Fruit fly (Drosophila melanogaster) whole organism, embryonic: ENCODE results near the gene B-H1.

Source experiments
- B-H1 ChIP-seq: fragments of 200-800 bp; sonication (Bioruptor generic); IDR thresholded peaks from 3 replicates; pipeline ENCODE4 v1.3.6; 2022; ENCODE audit warnings: missing biosample characterization, missing genetic modification characterization
- Bgb ChIP-seq: fragments of 200-800 bp; sonication (Bioruptor generic); IDR thresholded peaks from 2 replicates; pipeline ENCODE4 v1.3.6; 2022; ENCODE audit warnings: missing biosample characterization, missing genetic modification characterization; ENCODE audit not compliant: partially characterized antibody
- CG1233 ChIP-seq: fragments of 200-800 bp; sonication (Bioruptor generic); optimal IDR thresholded peaks from 4 replicates; lab custom pipeline; 2018; ENCODE audit warnings: missing biosample characterization, mild to moderate bottlenecking, missing genetic modification characterization
- CG13123 ChIP-seq: fragments of 200-800 bp; sonication (Bioruptor generic); optimal IDR thresholded peaks from 2 replicates; lab custom pipeline; 2016; ENCODE audit warnings: missing biosample characterization, missing genetic modification characterization
- CG13287 ChIP-seq: fragments of 200-800 bp; sonication (Bioruptor generic); IDR thresholded peaks from 2 replicates; pipeline ENCODE4 v1.3.6; 2022; ENCODE audit warnings: missing biosample characterization, missing genetic modification characterization; ENCODE audit not compliant: partially characterized antibody
- CG15269 ChIP-seq: fragments of 200-800 bp; sonication (Bioruptor generic); optimal IDR thresholded peaks from 2 replicates; lab custom pipeline; 2018; ENCODE audit warnings: missing biosample characterization, mild to moderate bottlenecking, missing genetic modification characterization, moderate library complexity
- CG17328 ChIP-seq: fragments of 200-800 bp; sonication (Bioruptor generic); IDR thresholded peaks from 2 replicates; pipeline ENCODE4 v1.3.6; 2022; ENCODE audit warnings: missing biosample characterization, missing genetic modification characterization
- CG2199 ChIP-seq: fragments of 200-800 bp; sonication (Bioruptor generic); IDR thresholded peaks from 3 replicates; pipeline ENCODE4 v1.3.6; 2022; ENCODE audit warnings: missing biosample characterization, missing genetic modification characterization
- CG2202 ChIP-seq: fragments of 200-800 bp; sonication (Bioruptor generic); optimal IDR thresholded peaks from 2 replicates; lab custom pipeline; 2018; ENCODE audit warnings: missing biosample characterization, mild to moderate bottlenecking, missing genetic modification characterization
- CG2875 ChIP-seq: fragments of 200-800 bp; sonication (Bioruptor generic); optimal IDR thresholded peaks from 2 replicates; lab custom pipeline; 2017; ENCODE audit warnings: missing biosample characterization, mild to moderate bottlenecking, missing genetic modification characterization, missing genetic modification reagents
- CG32532 ChIP-seq: fragments of 200-800 bp; sonication (Bioruptor generic); IDR thresholded peaks from 2 replicates; pipeline ENCODE4 v1.3.6; 2022; ENCODE audit warnings: missing biosample characterization, missing genetic modification characterization
- CG4360 ChIP-seq: fragments of 200-800 bp; sonication (Bioruptor generic); IDR thresholded peaks from 2 replicates; pipeline ENCODE4 v1.3.6; 2022; ENCODE audit warnings: missing biosample characterization, missing genetic modification characterization
- CG6175 ChIP-seq: fragments of 200-800 bp; sonication (Bioruptor generic); IDR thresholded peaks from 3 replicates; pipeline ENCODE4 v1.3.6; 2022; ENCODE audit warnings: missing biosample characterization, missing genetic modification characterization
- CG7963 ChIP-seq: fragments of 200-800 bp; sonication (Bioruptor generic); IDR thresholded peaks from 3 replicates; pipeline ENCODE4 v1.3.6; 2022; ENCODE audit warnings: missing biosample characterization, missing genetic modification characterization; ENCODE audit not compliant: partially characterized antibody
- CoRest ChIP-seq: fragments of 200-800 bp; sonication (Bioruptor generic); optimal IDR thresholded peaks from 3 replicates; lab custom pipeline; 2018; ENCODE audit warnings: missing biosample characterization, mild to moderate bottlenecking, missing genetic modification characterization, moderate library complexity
- E2f1 ChIP-seq: fragments of 200-800 bp; sonication (Bioruptor generic); IDR thresholded peaks from 2 replicates; pipeline ENCODE4 v1.3.6; 2022; ENCODE audit warnings: missing biosample characterization, missing genetic modification characterization
- Fer1 ChIP-seq: fragments of 200-800 bp; sonication (Bioruptor generic); optimal IDR thresholded peaks from 2 replicates; lab custom pipeline; 2017; ENCODE audit warnings: missing biosample characterization, mild to moderate bottlenecking, missing genetic modification characterization
- Jarid2 ChIP-seq: fragments of 200-800 bp; sonication (Bioruptor generic); optimal IDR thresholded peaks from 3 replicates; lab custom pipeline; 2017; ENCODE audit warnings: mild to moderate bottlenecking, missing biosample characterization, missing genetic modification reagents, missing genetic modification characterization
- MTF-1 ChIP-seq: fragments of 200-800 bp; sonication (Bioruptor generic); optimal IDR thresholded peaks from 2 replicates; lab custom pipeline; 2018; ENCODE audit warnings: missing biosample characterization, mild to moderate bottlenecking, missing genetic modification characterization, borderline replicate concordance
- Med ChIP-seq: fragments of 200-800 bp; sonication (Bioruptor generic); peaks from one replicate; lab custom pipeline; 2016; ENCODE audit warnings: missing biosample characterization, missing genetic modification characterization, mild to moderate bottlenecking, inconsistent platforms, moderate library complexity
- Nf-YC ChIP-seq: fragments of 200-800 bp; optimal IDR thresholded peaks from 3 replicates; lab custom pipeline; 2019; ENCODE audit warnings: missing biosample characterization, mild to moderate bottlenecking, missing genetic modification characterization, moderate library complexity
- Poxn ChIP-seq: fragments of 200-800 bp; sonication (Bioruptor generic); IDR thresholded peaks from 2 replicates; pipeline ENCODE4 v1.3.6; 2022; ENCODE audit warnings: missing biosample characterization, missing genetic modification characterization
- ac ChIP-seq: fragments of 200-800 bp; sonication (Bioruptor generic); optimal IDR thresholded peaks from 3 replicates; lab custom pipeline; 2017; ENCODE audit warnings: missing biosample characterization, mild to moderate bottlenecking, missing genetic modification characterization
- ato ChIP-seq: fragments of 200-800 bp; sonication (Bioruptor generic); IDR thresholded peaks from 2 replicates; pipeline ENCODE4 v1.3.6; 2022; ENCODE audit warnings: missing biosample characterization, missing genetic modification characterization; ENCODE audit not compliant: partially characterized antibody
- caup ChIP-seq: fragments of 200-800 bp; sonication (Bioruptor generic); optimal IDR thresholded peaks from 3 replicates; lab custom pipeline; 2017; ENCODE audit warnings: missing biosample characterization, mild to moderate bottlenecking, missing genetic modification characterization, moderate library complexity; ENCODE audit not compliant: severe bottlenecking
- chinmo ChIP-seq: fragments of 200-800 bp; sonication (Bioruptor generic); IDR thresholded peaks from 4 replicates; pipeline ENCODE4 v1.3.6; 2022; ENCODE audit warnings: missing biosample characterization, missing genetic modification characterization; ENCODE audit not compliant: partially characterized antibody
- chn ChIP-seq: fragments of 200-800 bp; sonication (Bioruptor generic); optimal IDR thresholded peaks from 2 replicates; lab custom pipeline; 2016; ENCODE audit warnings: missing biosample characterization, missing genetic modification characterization
- ci ChIP-seq: fragments of 200-800 bp; sonication (Bioruptor generic); IDR thresholded peaks from 3 replicates; pipeline ENCODE4 v1.3.6; 2022; ENCODE audit warnings: missing biosample characterization, missing genetic modification characterization
- emc ChIP-seq: fragments of 200-800 bp; sonication (Bioruptor generic); optimal IDR thresholded peaks from 2 replicates; lab custom pipeline; 2016; ENCODE audit warnings: missing biosample characterization, missing genetic modification characterization
- gce ChIP-seq: fragments of 200-800 bp; sonication (Bioruptor generic); IDR thresholded peaks from 3 replicates; pipeline ENCODE4 v1.3.6; 2022; ENCODE audit warnings: missing biosample characterization, missing genetic modification characterization
- kni ChIP-seq: fragments of 200-800 bp; sonication (Bioruptor generic); optimal IDR thresholded peaks from 3 replicates; lab custom pipeline; 2017; ENCODE audit warnings: mild to moderate bottlenecking, missing biosample characterization, missing genetic modification reagents, missing genetic modification characterization
- nmo ChIP-seq: fragments of 200-800 bp; sonication (Bioruptor generic); optimal IDR thresholded peaks from 2 replicates; lab custom pipeline; 2018; ENCODE audit warnings: missing biosample characterization, mild to moderate bottlenecking, missing genetic modification characterization, moderate library complexity
- otp ChIP-seq: fragments of 200-800 bp; sonication (Bioruptor generic); IDR thresholded peaks from 3 replicates; pipeline ENCODE4, ENCODE4 v1.3.6; 2022; ENCODE audit warnings: missing biosample characterization, missing genetic modification characterization
- pan ChIP-seq, 4 experiments: fragments of >200 bp in 3 of 4; fragments of 200-800 bp in 1 of 4; sonication (Bioruptor generic) in 1 of 4; optimal IDR thresholded peaks in 3 of 4; IDR thresholded peaks in 1 of 4; 2 replicates each; pipeline versions ENCODE4 v1.3.6 to Lab custom; 2017 to 2022; ENCODE audit warnings: missing biosample characterization in 2 of 4, missing genetic modification characterization in 2 of 4, mixed read lengths in 1 of 4
- phol ChIP-seq: fragments of 200-800 bp; sonication (Bioruptor generic); optimal IDR thresholded peaks from 3 replicates; lab custom pipeline; 2018; ENCODE audit warnings: missing biosample characterization, mild to moderate bottlenecking, missing genetic modification characterization, moderate library complexity
- prd ChIP-seq, 3 experiments: fragments of >200 bp in 2 of 3; fragments of 200-800 bp in 1 of 3; sonication (Bioruptor generic) in 1 of 3; optimal IDR thresholded peaks in 2 of 3; IDR thresholded peaks in 1 of 3; 2 replicates in 2 of 3; 3 replicates in 1 of 3; pipeline versions ENCODE4 v1.3.6 to Lab custom; 2017 to 2022; ENCODE audit warnings: missing biosample characterization in 1 of 3, missing genetic modification characterization in 1 of 3
- rib ChIP-seq: fragments of 200-800 bp; sonication (Bioruptor generic); IDR thresholded peaks from 2 replicates; pipeline ENCODE4 v1.3.6; 2022; ENCODE audit warnings: missing biosample characterization, missing genetic modification characterization
- sc ChIP-seq, 3 experiments: fragments of >200 bp in 2 of 3; fragments of 200-800 bp in 1 of 3; sonication (Bioruptor generic) in 1 of 3; optimal IDR thresholded peaks; 2 replicates in 2 of 3; 3 replicates in 1 of 3; lab custom pipeline; 2017; ENCODE audit warnings: mild to moderate bottlenecking in 1 of 3, missing biosample characterization in 1 of 3, missing genetic modification characterization in 1 of 3, missing genetic modification reagents in 1 of 3
- sima ChIP-seq: fragments of 200-800 bp; sonication (Bioruptor generic); optimal IDR thresholded peaks from 2 replicates; lab custom pipeline; 2016; ENCODE audit warnings: missing biosample characterization, missing genetic modification characterization
- so ChIP-seq: fragments of 200-800 bp; sonication (Bioruptor generic); IDR thresholded peaks from 3 replicates; pipeline ENCODE4 v1.3.6; 2022; ENCODE audit warnings: missing biosample characterization, missing genetic modification characterization
- sqz ChIP-seq: fragments of 200-800 bp; sonication (Bioruptor generic); optimal IDR thresholded peaks from 3 replicates; lab custom pipeline; 2018; ENCODE audit warnings: missing biosample characterization, mild to moderate bottlenecking, missing genetic modification characterization
- stwl ChIP-seq: fragments of 200-800 bp; sonication (Bioruptor generic); optimal IDR thresholded peaks from 3 replicates; lab custom pipeline; 2018; ENCODE audit warnings: missing biosample characterization, mild to moderate bottlenecking, missing genetic modification characterization, moderate library complexity
- tin ChIP-seq: fragments of 200-800 bp; sonication (Bioruptor generic); optimal IDR thresholded peaks from 3 replicates; lab custom pipeline; 2016; ENCODE audit warnings: missing biosample characterization, missing genetic modification characterization
- ttk ChIP-seq: fragments of 200-800 bp; sonication (Bioruptor generic); IDR thresholded peaks from 2 replicates; pipeline ENCODE4 v2.1.2; 2022; ENCODE audit warnings: missing biosample characterization, missing genetic modification characterization
- twi ChIP-seq: fragments of 200-800 bp; optimal IDR thresholded peaks from 2 replicates; lab custom pipeline; 2019; ENCODE audit warnings: missing biosample characterization, mild to moderate bottlenecking, missing genetic modification characterization, moderate library complexity
- z ChIP-seq: fragments of 200-800 bp; sonication (Bioruptor generic); IDR thresholded peaks from 3 replicates; pipeline ENCODE4 v1.3.6; 2022; ENCODE audit warnings: missing biosample characterization, missing genetic modification characterization

B-H1 gene

dm6 chrX:17397103-17397711 lies at the start of gene B-H1 (continued):
- TF ChIP-seq emc (GFP tag; lab: Kevin White, UChicago) (no peak), so (GFP tag; lab: Robert Waterston, UW) (peak; percentile 38; the same call in 1 of the 3 replicates), Fer1 (GFP tag; lab: Kevin White, UChicago) (no peak), ac (GFP tag; lab: Kevin White, UChicago) (peak; percentile 69), ttk (GFP tag; lab: Robert Waterston, UW) (peak; percentile 17; the same call in 1 of the 2 replicates), CG2875 (GFP tag; lab: Kevin White, UChicago) (no peak), phol (tag; lab: Kevin White, UChicago) (peak; percentile 86), CG17328 (GFP tag; lab: Robert Waterston, UW) (no peak), Poxn (GFP tag; lab: Robert Waterston, UW) (no peak), CoRest (tag; lab: Kevin White, UChicago) (peak; percentile 51), nmo (GFP tag; lab: Kevin White, UChicago) (peak; percentile 22), sqz (peak; percentile 8), CG7963 (0 out of 3 replicates have a peak, but pooled peaks have one; percentile 23), chinmo (GFP tag; lab: Robert Waterston, UW) (peak; percentile 62; the same call in 1 of the 4 replicates), B-H1 (GFP tag; lab: Robert Waterston, UW) (no peak; the same call in 2 of the 3 replicates), MTF-1 (GFP tag; lab: Kevin White, UChicago) (no peak), ci (peak; percentile 58; the same call in 2 of the 3 replicates), ato (GFP tag; lab: Robert Waterston, UW) (0 out of 2 replicates have a peak, but pooled peaks have one; percentile 38), CG32532 (GFP tag; lab: Robert Waterston, UW) (0 out of 2 replicates have a peak, but pooled peaks have one; percentile 34), gce (GFP tag; lab: Robert Waterston, UW) (no peak), kni (GFP tag; lab: Kevin White, UChicago) (peak; percentile 6), sc (optimal IDR thresholded peaks at IDR 0.05; lab: Kevin White, UChicago) (no peak), sc (GFP tag; optimal IDR thresholded peaks at IDR 0.05; lab: Kevin White, UChicago) (peak; percentile 29), pan (optimal IDR thresholded peaks at IDR 0.05; lab: Kevin White, UChicago) (no peak), pan (GFP tag; optimal IDR thresholded peaks at IDR 0.05 in 1 of 2, IDR thresholded peaks at IDR 0.05 in 1 of 2) (peak in 1 of 2 experiments; percentile 29), stwl (tag; lab: Kevin White, UChicago) (peak; percentile 28), z (GFP tag; lab: Robert Waterston, UW) (0 out of 3 replicates have a peak, but pooled peaks have one; percentile 19), prd (optimal IDR thresholded peaks at IDR 0.05; lab: Kevin White, UChicago) (no peak), prd (GFP tag; IDR thresholded peaks at IDR 0.05; lab: Robert Waterston, UW) (peak; percentile 38; the same call in 2 of the 3 replicates), otp (GFP tag; lab: Robert Waterston, UW) (peak; percentile 17; the same call in 1 of the 3 replicates), CG2199 (GFP tag; lab: Robert Waterston, UW) (peak; percentile 41; the same call in 1 of the 3 replicates), CG13123 (GFP tag; lab: Kevin White, UChicago) (no peak), caup (GFP tag; lab: Kevin White, UChicago) (no peak), CG6175 (GFP tag; lab: Robert Waterston, UW) (peak; percentile 73; the same call in 2 of the 3 replicates), Med (GFP tag; lab: Kevin White, UChicago) (peak; percentile 26), rib (GFP tag; lab: Robert Waterston, UW) (peak; percentile 41; the same call in 1 of the 2 replicates), Nf-YC (tag; lab: Kevin White, UChicago) (peak; percentile 97), sima (GFP tag; lab: Kevin White, UChicago) (no peak), Bgb (GFP tag; lab: Robert Waterston, UW) (peak; percentile 20; the same call in 1 of the 2 replicates), CG1233 (GFP tag; lab: Kevin White, UChicago) (no peak), tin (no peak), E2f1 (GFP tag; lab: Robert Waterston, UW) (peak; percentile 11; the same call in 1 of the 2 replicates), CG13287 (0 out of 2 replicates have a peak, but pooled peaks have one; percentile 22), twi (peak; percentile 35), chn (GFP tag; lab: Kevin White, UChicago) (peak; percentile 3), Jarid2 (GFP tag; lab: Kevin White, UChicago) (peak; percentile 81), CG15269 (no peak), CG4360 (GFP tag; lab: Robert Waterston, UW) (peak; percentile 66; the same call in 1 of the 2 replicates), CG2202 (no peak)
